Worm (Caenorhabditis elegans) whole organism, L3 larva: Measurements from ENCODE around the gene K09H11.4.

Experiments
- ZK546.5 ChIP-seq: sonication (generic microtip); optimal IDR thresholded peaks from 2 replicates; lab custom pipeline; 2017; ENCODE audit warnings: missing biosample characterization, missing genetic modification characterization
- ama-1 ChIP-seq: fragments of 150-350 bp; optimal IDR thresholded peaks from 2 replicates; lab custom pipeline; 2018
- egl-27 ChIP-seq: sonication (generic microtip); optimal IDR thresholded peaks from 4 replicates; lab custom pipeline; 2017; ENCODE audit warnings: missing biosample characterization, missing genetic modification reagents, missing genetic modification characterization
- elt-1 ChIP-seq: fragments of 150-350 bp; optimal IDR thresholded peaks from 2 replicates; lab custom pipeline; 2014; ENCODE audit warnings: missing biosample characterization, missing genetic modification characterization
- eor-1 ChIP-seq, 2 experiments: fragments of 150-350 bp; optimal IDR thresholded peaks; 2 replicates each; lab custom pipeline; 2014 to 2018; ENCODE audit warnings: missing biosample characterization in 2 of 2, missing genetic modification characterization in 2 of 2
- fkh-2 ChIP-seq: fragments of 150-350 bp; optimal IDR thresholded peaks from 2 replicates; lab custom pipeline; 2014; ENCODE audit warnings: missing biosample characterization, missing genetic modification reagents, missing genetic modification characterization
- fos-1 ChIP-seq: fragments of 150-350 bp; optimal IDR thresholded peaks from 2 replicates; lab custom pipeline; 2014; ENCODE audit warnings: missing biosample characterization, missing genetic modification characterization
- hmg-11 ChIP-seq: sonication (generic microtip); optimal IDR thresholded peaks from 2 replicates; lab custom pipeline; 2016; ENCODE audit warnings: missing genetic modification characterization, missing compliant biosample characterization
- lsy-12 ChIP-seq: sonication (generic microtip); optimal IDR thresholded peaks from 2 replicates; lab custom pipeline; 2016; ENCODE audit warnings: mild to moderate bottlenecking, missing genetic modification characterization, missing compliant biosample characterization
- nfya-1 ChIP-seq: sonication (generic microtip); optimal IDR thresholded peaks from 2 replicates; lab custom pipeline; 2017; ENCODE audit warnings: missing genetic modification characterization, mild to moderate bottlenecking, missing compliant biosample characterization, antibody characterized with exemption, moderate library complexity; ENCODE audit not compliant: insufficient read depth
- nhr-237 ChIP-seq: fragments of 150-350 bp; optimal IDR thresholded peaks from 2 replicates; lab custom pipeline; 2014; ENCODE audit warnings: missing biosample characterization, missing genetic modification characterization
- tbx-2 ChIP-seq: sonication (generic microtip); optimal IDR thresholded peaks from 2 replicates; lab custom pipeline; 2016; ENCODE audit warnings: mild to moderate bottlenecking, missing genetic modification characterization, missing compliant biosample characterization
- unc-62 ChIP-seq: fragments of 150-350 bp; sonication (generic microtip); optimal IDR thresholded peaks from 4 replicates; lab custom pipeline; 2014; ENCODE audit warnings: missing biosample characterization, missing genetic modification reagents, missing genetic modification characterization
- ztf-11 ChIP-seq: fragments of 150-350 bp; optimal IDR thresholded peaks from 2 replicates; lab custom pipeline; 2014; ENCODE audit warnings: missing biosample characterization, missing genetic modification characterization

ce11 chrV:5717237-5717935, 9.0 kb downstream of the K09H11.4 start, which contains the start of gene rga-3:
- TF ChIP-seq lsy-12: no peak
- no peak for TF ChIP-seq tbx-2 (tag; lab: Kevin White, UChicago)
- TF ChIP-seq fos-1 (tag; lab: Kevin White, UChicago): no peak
- no peak for TF ChIP-seq nfya-1 (tag; lab: Kevin White, UChicago)
- TF ChIP-seq unc-62 (GFP tag; lab: Kevin White, UChicago): no peak
- TF ChIP-seq ama-1: no peak
- TF ChIP-seq hmg-11: no peak
- no peak for TF ChIP-seq fkh-2
- TF ChIP-seq eor-1 (tag; optimal IDR thresholded peaks at IDR 0.05; lab: Kevin White, UChicago): no peak
- TF ChIP-seq nhr-237 (tag; lab: Kevin White, UChicago): no peak
- no peak for TF ChIP-seq egl-27
- no peak for TF ChIP-seq elt-1 (tag; lab: Kevin White, UChicago)
- no peak for TF ChIP-seq ztf-11 (tag; lab: Kevin White, UChicago)
- no peak for TF ChIP-seq ZK546.5 (tag; lab: Kevin White, UChicago)
